Worm (Caenorhabditis elegans) whole organism, early embryonic: ENCODE measurements around the gene pals-22.
A peak's percentile ranks its signal among the peaks of the same experiment; 100 is the strongest.

Experiments used
- B0310.2 ChIP-seq: sonication (generic microtip); optimal IDR thresholded peaks from 2 replicates; lab custom pipeline; 2016; ENCODE audit warnings: mild to moderate bottlenecking, missing genetic modification characterization, missing compliant biosample characterization
- F13C5.2 ChIP-seq: sonication (generic microtip); optimal IDR thresholded peaks from 2 replicates; lab custom pipeline; 2017; ENCODE audit warnings: mild to moderate bottlenecking, missing genetic modification characterization, inconsistent platforms, missing compliant biosample characterization
- aly-1 ChIP-seq: sonication (generic microtip); optimal IDR thresholded peaks from 2 replicates; lab custom pipeline; 2016; ENCODE audit warnings: missing genetic modification characterization, missing compliant biosample characterization
- ama-1 ChIP-seq: fragments of 150-350 bp; optimal IDR thresholded peaks from 2 replicates; lab custom pipeline; 2014
- ceh-13 ChIP-seq: fragments of 200-800 bp; sonication (Bioruptor generic); optimal IDR thresholded peaks from 2 replicates; lab custom pipeline; 2018; ENCODE audit warnings: mild to moderate bottlenecking, missing genetic modification characterization, missing compliant biosample characterization
- ceh-36 ChIP-seq: sonication (generic microtip); optimal IDR thresholded peaks from 2 replicates; lab custom pipeline; 2016; ENCODE audit warnings: missing genetic modification characterization, inconsistent platforms, missing compliant biosample characterization
- ets-7 ChIP-seq: sonication (generic microtip); optimal IDR thresholded peaks from 2 replicates; lab custom pipeline; 2016; ENCODE audit warnings: missing genotype, missing genetic modification characterization, missing compliant biosample characterization
- flt-1 ChIP-seq: fragments of 200-800 bp; sonication (Bioruptor generic); IDR thresholded peaks from 2 replicates; pipeline ENCODE4 v1.3.6; 2022; ENCODE audit warnings: missing genetic modification characterization, missing compliant biosample characterization
- hmbx-1 ChIP-seq: sonication (generic microtip); optimal IDR thresholded peaks from 2 replicates; lab custom pipeline; 2016; ENCODE audit warnings: mild to moderate bottlenecking, missing genetic modification characterization, missing compliant biosample characterization
- hmg-4 ChIP-seq: fragments of 200-800 bp; sonication (Bioruptor generic); optimal IDR thresholded peaks from 2 replicates; lab custom pipeline; 2018; ENCODE audit warnings: mild to moderate bottlenecking, missing genetic modification characterization, missing compliant biosample characterization
- hnd-1 ChIP-seq: sonication (generic microtip); optimal IDR thresholded peaks from 2 replicates; lab custom pipeline; 2016; ENCODE audit warnings: missing genetic modification characterization, missing compliant biosample characterization
- pes-1 ChIP-seq: fragments of 200-800 bp; sonication (Bioruptor generic); IDR thresholded peaks from 2 replicates; pipeline ENCODE4 v1.3.6; 2022; ENCODE audit warnings: missing genetic modification reagents, missing genetic modification characterization, missing compliant biosample characterization
- scrt-1 ChIP-seq: fragments of 200-800 bp; sonication (Bioruptor generic); IDR thresholded peaks from 2 replicates; pipeline ENCODE4 v1.3.6; 2022; ENCODE audit warnings: missing genetic modification characterization, missing compliant biosample characterization
- sea-1 ChIP-seq: fragments of 200-800 bp; sonication (Bioruptor generic); conservative IDR thresholded peaks from 2 replicates; pipeline ENCODE4 v1.3.6; 2022; ENCODE audit warnings: missing genetic modification characterization, missing compliant biosample characterization
- tbx-11 ChIP-seq: fragments of 200-800 bp; sonication (Bioruptor generic); IDR thresholded peaks from 2 replicates; pipeline ENCODE4 v1.3.6; 2022; ENCODE audit warnings: missing genetic modification characterization, missing compliant biosample characterization
- tbx-37 ChIP-seq: fragments of 200-800 bp; sonication (Bioruptor generic); conservative IDR thresholded peaks from 2 replicates; pipeline ENCODE4 v1.3.6; 2022; ENCODE audit warnings: missing genetic modification reagents, missing genetic modification characterization, missing compliant biosample characterization
- tra-4 ChIP-seq: sonication (generic microtip); optimal IDR thresholded peaks from 2 replicates; lab custom pipeline; 2017; ENCODE audit warnings: missing genetic modification characterization, missing compliant biosample characterization

Gene pals-22

ce11 chrIII:132118-132517 is at the start of gene pals-22:
pals-22 (plus strand) TSS chrIII:132418.
- TF ChIP-seq ceh-13 (GFP tag; lab: Kevin White, UChicago) (no peak), pes-1 (GFP tag; lab: Robert Waterston, UW) (no peak), sea-1 (GFP tag; lab: Robert Waterston, UW) (no peak), ceh-36 (tag; lab: Kevin White, UChicago) (no peak), ama-1 (lab: Kevin White, UChicago) (no peak), hnd-1 (no peak), F13C5.2 (tag; lab: Kevin White, UChicago) (no peak), tbx-11 (GFP tag; lab: Robert Waterston, UW) (no peak)

- no peak for TF ChIP-seq tbx-11 (GFP tag; lab: Robert Waterston, UW)
- TF ChIP-seq hmg-4 (GFP tag; lab: Kevin White, UChicago) = no peak
- TF ChIP-seq hnd-1 = no peak
- TF ChIP-seq aly-1 (tag; lab: Kevin White, UChicago) = no peak
- no peak for TF ChIP-seq hmbx-1
- no peak for TF ChIP-seq tra-4
- no peak for TF ChIP-seq pes-1 (GFP tag; lab: Robert Waterston, UW)
- TF ChIP-seq flt-1 = no peak
- TF ChIP-seq B0310.2 = no peak
- no peak for TF ChIP-seq F13C5.2 (tag; lab: Kevin White, UChicago)
- no peak for TF ChIP-seq tbx-37 (GFP tag; lab: Robert Waterston, UW)
Measured at ce11 chrIII:84372-84771, 47.8 kb upstream of the pals-22 start.

- TF ChIP-seq F13C5.2 (tag; lab: Kevin White, UChicago) (peak; percentile 66), tra-4 (no peak)
Measured at ce11 chrIII:86316-86715, 45.9 kb upstream of the pals-22 start, which contains the start of gene attf-3. attf-3 (minus strand) TSS chrIII:86384.

- peak; percentile 33 for TF ChIP-seq F13C5.2 (tag; lab: Kevin White, UChicago)
- 0 out of 2 replicates have a peak, but pooled peaks have one; percentile 15 for TF ChIP-seq tbx-37 (GFP tag; lab: Robert Waterston, UW)
- TF ChIP-seq flt-1 = 0 out of 2 replicates have a peak, but pooled peaks have one; percentile 27
- TF ChIP-seq pes-1 (GFP tag; lab: Robert Waterston, UW) = no peak
- TF ChIP-seq tbx-11 (GFP tag; lab: Robert Waterston, UW) = no peak
Measured at ce11 chrIII:87183-87582, 45.0 kb upstream of the pals-22 start, which contains the start of the genes F54C4.4 and mrpl-40. F54C4.4 (minus strand) TSS chrIII:87381. mrpl-40 (plus strand) TSS chrIII:87559.

- TF ChIP-seq F13C5.2 (tag; lab: Kevin White, UChicago) = peak; percentile 52
- TF ChIP-seq hmbx-1 = peak; percentile 12
- peak; percentile 66 for TF ChIP-seq ceh-36 (tag; lab: Kevin White, UChicago)
- TF ChIP-seq aly-1 (tag; lab: Kevin White, UChicago) = no peak
- peak; percentile 76 for TF ChIP-seq pes-1 (GFP tag; lab: Robert Waterston, UW)
- TF ChIP-seq ceh-13 (GFP tag; lab: Kevin White, UChicago) = no peak
- peak; percentile 4 for TF ChIP-seq ama-1 (lab: Kevin White, UChicago)
- peak; percentile 44 for TF ChIP-seq tra-4
- no peak for TF ChIP-seq hmg-4 (GFP tag; lab: Kevin White, UChicago)
- TF ChIP-seq tbx-37 (GFP tag; lab: Robert Waterston, UW) = no peak
- peak; percentile 67 for TF ChIP-seq flt-1
- peak; percentile 76 for TF ChIP-seq sea-1 (GFP tag; lab: Robert Waterston, UW)
- no peak for TF ChIP-seq B0310.2
- no peak for TF ChIP-seq scrt-1 (GFP tag; lab: Robert Waterston, UW)
Measured at ce11 chrIII:89155-89554, 43.1 kb upstream of the pals-22 start.

- TF ChIP-seq B0310.2 = no peak
- no peak for TF ChIP-seq F13C5.2 (tag; lab: Kevin White, UChicago)
- TF ChIP-seq ceh-36 (tag; lab: Kevin White, UChicago) = no peak
- no peak for TF ChIP-seq hmg-4 (GFP tag; lab: Kevin White, UChicago)
- TF ChIP-seq hmbx-1 = no peak
- TF ChIP-seq scrt-1 (GFP tag; lab: Robert Waterston, UW) = no peak
- TF ChIP-seq tbx-37 (GFP tag; lab: Robert Waterston, UW) = no peak
- TF ChIP-seq ets-7 (tag; lab: Kevin White, UChicago) = no peak
- TF ChIP-seq ama-1 (lab: Kevin White, UChicago) = no peak
- no peak for TF ChIP-seq tbx-11 (GFP tag; lab: Robert Waterston, UW)
- TF ChIP-seq sea-1 (GFP tag; lab: Robert Waterston, UW) = no peak
Measured at ce11 chrIII:92247-92646, 40.0 kb upstream of the pals-22 start.

- TF ChIP-seq ceh-13 (GFP tag; lab: Kevin White, UChicago) (no peak), scrt-1 (GFP tag; lab: Robert Waterston, UW) (no peak), sea-1 (GFP tag; lab: Robert Waterston, UW) (no peak), aly-1 (tag; lab: Kevin White, UChicago) (no peak), hmg-4 (GFP tag; lab: Kevin White, UChicago) (peak; percentile 61), ama-1 (lab: Kevin White, UChicago) (no peak), pes-1 (GFP tag; lab: Robert Waterston, UW) (no peak)
Measured at ce11 chrIII:94759-95330, 37.4 kb upstream of the pals-22 start, which contains the start of gene pat-4. pat-4 (minus strand) TSS chrIII:94809.

ce11 chrIII:96196-96595 is 36.0 kb upstream of the pals-22 start:
- TF ChIP-seq tbx-11 (GFP tag; lab: Robert Waterston, UW) (no peak), hmbx-1 (no peak), pes-1 (GFP tag; lab: Robert Waterston, UW) (no peak), scrt-1 (GFP tag; lab: Robert Waterston, UW) (no peak), aly-1 (tag; lab: Kevin White, UChicago) (no peak), ets-7 (tag; lab: Kevin White, UChicago) (no peak), hnd-1 (no peak), ceh-13 (GFP tag; lab: Kevin White, UChicago) (no peak)
